Worm (Caenorhabditis elegans) whole organism, late embryonic: ENCODE measurements around the gene F28H7.3.

ENCODE experiments used
- C38D4.7 ChIP-seq: fragments of 200-800 bp; sonication (Bioruptor generic); optimal IDR thresholded peaks from 2 replicates; lab custom pipeline; 2018; ENCODE audit warnings: mild to moderate bottlenecking, missing genetic modification characterization, moderate library complexity, missing compliant biosample characterization
- F13H6.1 ChIP-seq: sonication (generic microtip); optimal IDR thresholded peaks from 2 replicates; lab custom pipeline; 2016; ENCODE audit warnings: missing genetic modification characterization, missing compliant biosample characterization
- K02D7.2 ChIP-seq: sonication (generic microtip); optimal IDR thresholded peaks from 2 replicates; lab custom pipeline; 2017; ENCODE audit warnings: mild to moderate bottlenecking, missing genetic modification characterization, missing compliant biosample characterization
- K09A11.1 ChIP-seq: sonication (generic microtip); optimal IDR thresholded peaks from 2 replicates; lab custom pipeline; 2017; ENCODE audit warnings: antibody characterized with exemption, mild to moderate bottlenecking, missing genetic modification characterization, missing compliant biosample characterization; ENCODE audit not compliant: insufficient read depth
- Y22D7AL.16 ChIP-seq: sonication (generic microtip); optimal IDR thresholded peaks from 2 replicates; lab custom pipeline; 2016; ENCODE audit warnings: missing genetic modification characterization, missing compliant biosample characterization
- ahr-1 ChIP-seq: sonication (generic microtip); optimal IDR thresholded peaks from 2 replicates; lab custom pipeline; 2016; ENCODE audit warnings: missing genetic modification characterization, missing compliant biosample characterization
- ceh-18 ChIP-seq: sonication (generic microtip); optimal IDR thresholded peaks from 2 replicates; lab custom pipeline; 2016; ENCODE audit warnings: missing genetic modification characterization, missing compliant biosample characterization
- ceh-19 ChIP-seq: fragments of 200-800 bp; sonication (Bioruptor generic); optimal IDR thresholded peaks from 2 replicates; lab custom pipeline; 2018; ENCODE audit warnings: mild to moderate bottlenecking, missing genetic modification characterization, missing compliant biosample characterization
- ceh-48 ChIP-seq: sonication (generic microtip); optimal IDR thresholded peaks from 2 replicates; lab custom pipeline; 2016; ENCODE audit warnings: missing genetic modification characterization, inconsistent platforms, missing compliant biosample characterization
- ceh-6 ChIP-seq: fragments of 200-800 bp; sonication (Bioruptor generic); optimal IDR thresholded peaks from 2 replicates; lab custom pipeline; 2018; ENCODE audit warnings: mild to moderate bottlenecking, missing genetic modification characterization, missing compliant biosample characterization
- dve-1 ChIP-seq: sonication (generic microtip); optimal IDR thresholded peaks from 2 replicates; lab custom pipeline; 2017; ENCODE audit warnings: antibody characterized with exemption, mild to moderate bottlenecking, missing genetic modification characterization, missing compliant biosample characterization
- elt-2 ChIP-seq: sonication (generic microtip); optimal IDR thresholded peaks from 2 replicates; lab custom pipeline; 2016; ENCODE audit warnings: missing genetic modification reagents, missing genetic modification characterization, missing compliant biosample characterization
- ets-4 ChIP-seq: sonication (generic microtip); optimal IDR thresholded peaks from 2 replicates; lab custom pipeline; 2016; ENCODE audit warnings: missing genetic modification characterization, missing compliant biosample characterization
- fkh-6 ChIP-seq: sonication (generic microtip); optimal IDR thresholded peaks from 2 replicates; lab custom pipeline; 2016; ENCODE audit warnings: missing genetic modification characterization, missing compliant biosample characterization
- hlh-15 ChIP-seq: sonication (generic microtip); optimal IDR thresholded peaks from 2 replicates; lab custom pipeline; 2016; ENCODE audit warnings: missing genetic modification characterization, missing compliant biosample characterization
- hlh-30 ChIP-seq: sonication (generic microtip); optimal IDR thresholded peaks from 2 replicates; lab custom pipeline; 2017; ENCODE audit warnings: antibody characterized with exemption, missing genetic modification characterization, missing compliant biosample characterization; ENCODE audit not compliant: insufficient read depth
- hlh-8 ChIP-seq: sonication (generic microtip); optimal IDR thresholded peaks from 2 replicates; lab custom pipeline; 2016; ENCODE audit warnings: missing genotype, missing genetic modification characterization, missing compliant biosample characterization
- lin-11 ChIP-seq: fragments of 200-800 bp; sonication (Bioruptor generic); optimal IDR thresholded peaks from 2 replicates; lab custom pipeline; 2018; ENCODE audit warnings: mild to moderate bottlenecking, missing genetic modification characterization, missing compliant biosample characterization
- mec-3 ChIP-seq: sonication (generic microtip); optimal IDR thresholded peaks from 2 replicates; lab custom pipeline; 2016; ENCODE audit warnings: borderline replicate concordance, missing genetic modification characterization, missing compliant biosample characterization
- nfya-1 ChIP-seq: sonication (generic microtip); optimal IDR thresholded peaks from 2 replicates; lab custom pipeline; 2017; ENCODE audit warnings: missing genetic modification characterization, mild to moderate bottlenecking, missing compliant biosample characterization, antibody characterized with exemption, moderate library complexity
- odd-2 ChIP-seq: sonication (generic microtip); optimal IDR thresholded peaks from 2 replicates; lab custom pipeline; 2017; ENCODE audit warnings: antibody characterized with exemption, mild to moderate bottlenecking, missing genetic modification characterization, missing compliant biosample characterization
- pat-9 ChIP-seq: fragments of 200-800 bp; sonication (Bioruptor generic); optimal IDR thresholded peaks from 2 replicates; lab custom pipeline; 2018; ENCODE audit warnings: mild to moderate bottlenecking, missing genetic modification characterization, moderate library complexity, missing compliant biosample characterization
- pax-1 ChIP-seq: fragments of 150-350 bp; optimal IDR thresholded peaks from 2 replicates; lab custom pipeline; 2014; ENCODE audit warnings: missing biosample characterization, missing genetic modification characterization
- rnt-1 ChIP-seq: sonication (generic microtip); optimal IDR thresholded peaks from 2 replicates; lab custom pipeline; 2016; ENCODE audit warnings: missing genetic modification characterization, missing compliant biosample characterization
- sdc-2 ChIP-seq: sonication (generic microtip); optimal IDR thresholded peaks from 2 replicates; lab custom pipeline; 2016; ENCODE audit warnings: missing genotype, missing genetic modification characterization, missing compliant biosample characterization
- sox-2 ChIP-seq: fragments of 200-800 bp; sonication (Bioruptor generic); IDR thresholded peaks from 2 replicates; pipeline ENCODE4 v1.3.6; 2022; ENCODE audit warnings: missing genetic modification reagents, missing genetic modification characterization, missing compliant biosample characterization
- unc-42 ChIP-seq: sonication (generic microtip); optimal IDR thresholded peaks from 2 replicates; lab custom pipeline; 2016; ENCODE audit warnings: missing genotype, missing genetic modification characterization, missing compliant biosample characterization
- unc-55 ChIP-seq: sonication (generic microtip); optimal IDR thresholded peaks from 2 replicates; lab custom pipeline; 2017; ENCODE audit warnings: missing biosample characterization, missing genetic modification reagents, missing genetic modification characterization

The F28H7.3 gene

ce11 chrV:10720303-10720847, 30.2 kb downstream of the F28H7.3 start:
- peak; percentile 78 for TF ChIP-seq unc-55 (GFP tag; lab: Kevin White, UChicago)
- TF ChIP-seq Y22D7AL.16 (tag; lab: Kevin White, UChicago), result no peak
- peak; percentile 54 for TF ChIP-seq rnt-1 (tag; lab: Kevin White, UChicago)
- TF ChIP-seq elt-2 (tag; lab: Kevin White, UChicago), result peak; percentile 54

ce11 chrV:10719833-10720170, 30.8 kb downstream of the F28H7.3 start:
- TF ChIP-seq hlh-30 (tag; lab: Kevin White, UChicago) (peak; percentile 94), dve-1 (peak; percentile 23), ceh-6 (GFP tag; lab: Kevin White, UChicago) (no peak), nfya-1 (tag; lab: Kevin White, UChicago) (peak; percentile 26), ets-4 (tag; lab: Kevin White, UChicago) (no peak), unc-55 (GFP tag; lab: Kevin White, UChicago) (peak; percentile 21)

ce11 chrV:10719019-10719832, 31.4 kb downstream of the F28H7.3 start:
- TF ChIP-seq hlh-30 (tag; lab: Kevin White, UChicago) (peak; percentile 37), ceh-19 (GFP tag; lab: Kevin White, UChicago) (no peak), Y22D7AL.16 (tag; lab: Kevin White, UChicago) (no peak), nfya-1 (tag; lab: Kevin White, UChicago) (no peak), K09A11.1 (tag; lab: Kevin White, UChicago) (peak; percentile 26), ceh-18 (tag; lab: Kevin White, UChicago) (peak; percentile 39), unc-42 (no peak), odd-2 (tag; lab: Kevin White, UChicago) (no peak), elt-2 (tag; lab: Kevin White, UChicago) (no peak), sdc-2 (tag; lab: Kevin White, UChicago) (no peak), ceh-48 (tag; lab: Kevin White, UChicago) (no peak)

ce11 chrV:10718037-10718436, 32.6 kb downstream of the F28H7.3 start:
- TF ChIP-seq K09A11.1 (tag; lab: Kevin White, UChicago) (no peak), pax-1 (tag; lab: Kevin White, UChicago) (no peak), mec-3 (tag; lab: Kevin White, UChicago) (no peak), lin-11 (tag; lab: Kevin White, UChicago) (no peak), K02D7.2 (tag; lab: Kevin White, UChicago) (no peak), ceh-48 (tag; lab: Kevin White, UChicago) (no peak), ahr-1 (tag; lab: Kevin White, UChicago) (no peak), fkh-6 (tag; lab: Kevin White, UChicago) (no peak), sdc-2 (tag; lab: Kevin White, UChicago) (no peak), ceh-19 (GFP tag; lab: Kevin White, UChicago) (no peak), hlh-8 (tag; lab: Kevin White, UChicago) (no peak), sox-2 (GFP tag; lab: Robert Waterston, UW) (no peak), C38D4.7 (GFP tag; lab: Kevin White, UChicago) (no peak), dve-1 (no peak), hlh-15 (tag; lab: Kevin White, UChicago) (no peak), F13H6.1 (tag; lab: Kevin White, UChicago) (no peak), pat-9 (tag; lab: Kevin White, UChicago) (no peak)
